Fruit fly (Drosophila melanogaster) whole organism, prepupa: ENCODE data around the gene CG42846.
A peak's percentile ranks its signal among the peaks of the same experiment; 100 is the strongest.

ENCODE experiments used
- CG15336 ChIP-seq: fragments of 200-800 bp; sonication (Bioruptor generic); IDR thresholded peaks from 2 replicates; pipeline ENCODE4 v1.3.6; 2022; ENCODE audit warnings: missing biosample characterization, missing genetic modification characterization
- CG4318 ChIP-seq: fragments of 200-800 bp; sonication (Bioruptor generic); optimal IDR thresholded peaks from 3 replicates; lab custom pipeline; 2017; ENCODE audit warnings: missing biosample characterization, mild to moderate bottlenecking, missing genetic modification characterization
- CG6854 ChIP-seq: fragments of 200-800 bp; sonication (Bioruptor generic); optimal IDR thresholded peaks from 2 replicates; lab custom pipeline; 2017; ENCODE audit warnings: missing biosample characterization, mild to moderate bottlenecking, missing genetic modification characterization
- Eip78C ChIP-seq: fragments of 200-800 bp; sonication (Bioruptor generic); peaks from one replicate; lab custom pipeline; 2016; ENCODE audit warnings: missing biosample characterization, missing genetic modification characterization
- OdsH ChIP-seq: fragments of 200-800 bp; sonication (Bioruptor generic); optimal IDR thresholded peaks from 3 replicates; lab custom pipeline; 2016; ENCODE audit warnings: missing biosample characterization, missing genetic modification characterization
- salr ChIP-seq, 2 experiments: fragments of 200-800 bp; sonication (Bioruptor generic); optimal IDR thresholded peaks; 3 replicates each; lab custom pipeline; 2016 to 2018; ENCODE audit warnings: missing biosample characterization in 2 of 2, missing genetic modification characterization in 2 of 2, mild to moderate bottlenecking in 1 of 2

DNA sequence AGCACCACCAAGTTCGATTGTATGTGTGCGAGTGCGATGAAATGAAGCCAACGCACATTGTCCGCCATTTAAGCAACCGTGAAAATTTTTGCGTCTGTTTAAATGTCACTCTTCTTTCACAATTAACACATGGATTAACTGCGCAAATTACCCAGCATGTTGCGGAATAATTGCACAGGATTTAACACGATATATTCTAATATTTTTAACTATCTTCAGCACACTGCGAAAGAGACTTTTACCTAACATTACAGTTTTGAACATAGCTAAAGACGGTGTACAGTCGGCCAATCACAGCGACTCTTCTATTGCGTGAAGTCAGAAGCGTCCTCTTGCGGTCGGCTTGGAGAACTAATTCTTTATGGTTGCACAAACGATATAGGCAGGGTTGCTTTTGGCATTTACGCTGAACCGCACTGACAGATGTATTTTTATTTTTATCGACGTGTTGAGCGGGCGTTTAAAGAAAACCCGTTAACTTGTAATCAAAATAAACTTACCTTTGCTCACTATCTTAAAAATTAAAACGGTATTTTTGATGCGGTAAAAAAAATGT lies 15.3 kb upstream of the CG42846 start:
- no peak for TF ChIP-seq CG4318
- TF ChIP-seq CG15336 = no peak
- peak; percentile 25 for TF ChIP-seq CG6854 (GFP tag; lab: Kevin White, UChicago)
- TF ChIP-seq Eip78C = peak; percentile 91
- TF ChIP-seq OdsH (GFP tag; lab: Kevin White, UChicago) = no peak
- no peak for TF ChIP-seq salr (GFP tag; optimal IDR thresholded peaks at IDR 0.05; lab: Kevin White, UChicago)
